Fruit fly (Drosophila melanogaster) whole organism, embryonic: ENCODE data around the gene SKIP.

Source experiments
- ATbp ChIP-seq: fragments of 200-800 bp; sonication (Bioruptor generic); optimal IDR thresholded peaks from 2 replicates; lab custom pipeline; 2017; ENCODE audit warnings: missing biosample characterization, mild to moderate bottlenecking, missing genetic modification characterization, missing genetic modification reagents
- Adf1 ChIP-seq: fragments of 200-800 bp; sonication (Bioruptor generic); IDR thresholded peaks from 2 replicates; pipeline ENCODE4 v1.3.6; 2022; ENCODE audit warnings: missing biosample characterization, missing genetic modification characterization
- Atf6 ChIP-seq: fragments of 200-800 bp; sonication (Bioruptor generic); IDR thresholded peaks from 2 replicates; pipeline ENCODE4 v1.3.6; 2022; ENCODE audit warnings: missing biosample characterization, missing genetic modification characterization
- C15 ChIP-seq: fragments of 200-800 bp; sonication (Bioruptor generic); IDR thresholded peaks from 3 replicates; pipeline ENCODE4 v1.3.6; 2022; ENCODE audit warnings: missing biosample characterization, missing genetic modification characterization
- CG11695 ChIP-seq: fragments of 200-800 bp; sonication (Bioruptor generic); IDR thresholded peaks from 3 replicates; pipeline ENCODE4 v1.3.6; 2022; ENCODE audit warnings: missing biosample characterization, missing genetic modification characterization
- CG13775 ChIP-seq: fragments of 200-800 bp; sonication (Bioruptor generic); optimal IDR thresholded peaks from 3 replicates; lab custom pipeline; 2017; ENCODE audit warnings: missing biosample characterization, mild to moderate bottlenecking, missing genetic modification characterization
- CG13894 ChIP-seq: fragments of 200-800 bp; sonication (Bioruptor generic); optimal IDR thresholded peaks from 3 replicates; lab custom pipeline; 2018; ENCODE audit warnings: missing biosample characterization, mild to moderate bottlenecking, missing genetic modification characterization, moderate library complexity
- CG14014 ChIP-seq: fragments of 200-800 bp; sonication (Bioruptor generic); IDR thresholded peaks from 2 replicates; pipeline ENCODE4 v1.3.6; 2022; ENCODE audit warnings: missing biosample characterization, missing genetic modification characterization
- CG15073 ChIP-seq: fragments of 200-800 bp; sonication (Bioruptor generic); optimal IDR thresholded peaks from 2 replicates; lab custom pipeline; 2016; ENCODE audit warnings: missing biosample characterization, missing genetic modification characterization
- CG15269 ChIP-seq: fragments of 200-800 bp; sonication (Bioruptor generic); optimal IDR thresholded peaks from 2 replicates; lab custom pipeline; 2018; ENCODE audit warnings: missing biosample characterization, mild to moderate bottlenecking, missing genetic modification characterization, moderate library complexity
- CG15479 ChIP-seq: fragments of 200-800 bp; sonication (Bioruptor generic); optimal IDR thresholded peaks from 3 replicates; lab custom pipeline; 2019; ENCODE audit warnings: missing biosample characterization, mild to moderate bottlenecking, missing genetic modification characterization, moderate library complexity
- CG16863 ChIP-seq: fragments of 200-800 bp; sonication (Bioruptor generic); optimal IDR thresholded peaks from 3 replicates; lab custom pipeline; 2016; ENCODE audit warnings: missing biosample characterization, missing genetic modification characterization
- CG1792 ChIP-seq: fragments of 200-800 bp; sonication (Bioruptor generic); optimal IDR thresholded peaks from 2 replicates; lab custom pipeline; 2016; ENCODE audit warnings: missing biosample characterization, missing genetic modification characterization
- CG31365 ChIP-seq: fragments of 200-800 bp; sonication (Bioruptor generic); optimal IDR thresholded peaks from 2 replicates; lab custom pipeline; 2018; ENCODE audit warnings: missing biosample characterization, mild to moderate bottlenecking, missing genetic modification characterization
- CG4707 ChIP-seq: fragments of 200-800 bp; sonication (Bioruptor generic); optimal IDR thresholded peaks from 2 replicates; lab custom pipeline; 2018; ENCODE audit warnings: missing biosample characterization, mild to moderate bottlenecking, missing genetic modification characterization, moderate library complexity
- CG4730 ChIP-seq: fragments of 200-800 bp; sonication (Bioruptor generic); IDR thresholded peaks from 2 replicates; pipeline ENCODE4 v1.3.6; 2022; ENCODE audit warnings: missing biosample characterization, missing genetic modification characterization
- CG6791 ChIP-seq: fragments of 200-800 bp; sonication (Bioruptor generic); IDR thresholded peaks from 3 replicates; pipeline ENCODE4 v1.3.6; 2022; ENCODE audit warnings: missing biosample characterization, missing genetic modification characterization; ENCODE audit not compliant: partially characterized antibody
- CG7745 ChIP-seq: fragments of 200-800 bp; sonication (Bioruptor generic); optimal IDR thresholded peaks from 2 replicates; lab custom pipeline; 2018; ENCODE audit warnings: missing biosample characterization, mild to moderate bottlenecking, missing genetic modification characterization, moderate library complexity
- CG9727 ChIP-seq: fragments of 200-800 bp; sonication (Bioruptor generic); optimal IDR thresholded peaks from 3 replicates; lab custom pipeline; 2017; ENCODE audit warnings: missing biosample characterization, mild to moderate bottlenecking, missing genetic modification characterization
- Chrac-16 ChIP-seq: fragments of 200-800 bp; sonication (Bioruptor generic); optimal IDR thresholded peaks from 3 replicates; lab custom pipeline; 2016; ENCODE audit warnings: missing biosample characterization, missing genetic modification characterization
- CoRest ChIP-seq: fragments of 200-800 bp; sonication (Bioruptor generic); optimal IDR thresholded peaks from 3 replicates; lab custom pipeline; 2018; ENCODE audit warnings: missing biosample characterization, mild to moderate bottlenecking, missing genetic modification characterization, moderate library complexity
- Dbx ChIP-seq: fragments of 200-800 bp; sonication (Bioruptor generic); IDR thresholded peaks from 3 replicates; pipeline ENCODE4 v1.3.6; 2022; ENCODE audit warnings: missing biosample characterization, missing genetic modification characterization
- Dek ChIP-seq: fragments of 200-800 bp; sonication (Bioruptor generic); optimal IDR thresholded peaks from 3 replicates; lab custom pipeline; 2019; ENCODE audit warnings: missing biosample characterization, mild to moderate bottlenecking, missing genetic modification characterization, moderate library complexity
- Dp ChIP-seq: fragments of 200-800 bp; sonication (Bioruptor generic); optimal IDR thresholded peaks from 2 replicates; lab custom pipeline; 2018; ENCODE audit warnings: missing biosample characterization, mild to moderate bottlenecking, missing genetic modification characterization, moderate library complexity
- Gsc ChIP-seq: fragments of 200-800 bp; sonication (Bioruptor generic); IDR thresholded peaks from 2 replicates; pipeline ENCODE4 v1.3.6; 2022; ENCODE audit warnings: missing biosample characterization, missing genetic modification characterization
- MESR4 ChIP-seq: fragments of 200-800 bp; sonication (Bioruptor generic); optimal IDR thresholded peaks from 2 replicates; lab custom pipeline; 2018; ENCODE audit warnings: missing biosample characterization, mild to moderate bottlenecking, missing genetic modification characterization, moderate library complexity
- Med ChIP-seq: fragments of 200-800 bp; sonication (Bioruptor generic); peaks from one replicate; lab custom pipeline; 2016; ENCODE audit warnings: missing biosample characterization, missing genetic modification characterization, mild to moderate bottlenecking, inconsistent platforms, moderate library complexity
- Meics ChIP-seq: fragments of 200-800 bp; sonication (Bioruptor generic); optimal IDR thresholded peaks from 2 replicates; lab custom pipeline; 2017; ENCODE audit warnings: missing biosample characterization, mild to moderate bottlenecking, missing genetic modification characterization
- NK7.1 ChIP-seq: fragments of 200-800 bp; sonication (Bioruptor generic); optimal IDR thresholded peaks from 3 replicates; lab custom pipeline; 2016; ENCODE audit warnings: missing biosample characterization, missing genetic modification characterization
- Nf-YB ChIP-seq: fragments of 200-800 bp; sonication (Bioruptor generic); optimal IDR thresholded peaks from 3 replicates; lab custom pipeline; 2019; ENCODE audit warnings: missing biosample characterization, mild to moderate bottlenecking, missing genetic modification characterization, moderate library complexity
- Nf-YC ChIP-seq: fragments of 200-800 bp; optimal IDR thresholded peaks from 3 replicates; lab custom pipeline; 2019; ENCODE audit warnings: missing biosample characterization, mild to moderate bottlenecking, missing genetic modification characterization, moderate library complexity
- ab ChIP-seq: fragments of 200-800 bp; sonication (Bioruptor generic); optimal IDR thresholded peaks from 2 replicates; lab custom pipeline; 2016; ENCODE audit warnings: missing biosample characterization, missing genetic modification characterization
- amos ChIP-seq: fragments of 200-800 bp; sonication (Bioruptor generic); IDR thresholded peaks from 2 replicates; pipeline ENCODE4 v1.3.6; 2022; ENCODE audit warnings: missing biosample characterization, missing genetic modification characterization; ENCODE audit not compliant: partially characterized antibody
- ara ChIP-seq: fragments of 200-800 bp; sonication (Bioruptor generic); IDR thresholded peaks from 2 replicates; pipeline ENCODE4 v1.3.6; 2022; ENCODE audit warnings: missing biosample characterization, missing genetic modification characterization
- crol ChIP-seq: fragments of 200-800 bp; sonication (Bioruptor generic); IDR thresholded peaks from 2 replicates; pipeline ENCODE4 v1.3.6; 2022; ENCODE audit warnings: missing biosample characterization, missing genetic modification characterization
- da ChIP-seq: fragments of 200-800 bp; sonication (Bioruptor generic); optimal IDR thresholded peaks from 2 replicates; lab custom pipeline; 2016; ENCODE audit warnings: missing biosample characterization, missing genetic modification characterization
- dpn ChIP-seq, 2 experiments: fragments of 200-800 bp; sonication (Bioruptor generic); optimal IDR thresholded peaks; 3 replicates each; lab custom pipeline; 2016; ENCODE audit warnings: missing biosample characterization in 2 of 2, missing genetic modification characterization in 2 of 2
- fd64A ChIP-seq: fragments of 200-800 bp; sonication (Bioruptor generic); optimal IDR thresholded peaks from 3 replicates; lab custom pipeline; 2018; ENCODE audit warnings: missing biosample characterization, mild to moderate bottlenecking, missing genetic modification characterization
- gem ChIP-seq: fragments of 200-800 bp; sonication (Bioruptor generic); optimal IDR thresholded peaks from 2 replicates; lab custom pipeline; 2019; ENCODE audit warnings: missing biosample characterization, mild to moderate bottlenecking, missing genetic modification characterization, moderate library complexity
- lab ChIP-seq: fragments of 200-800 bp; sonication (Bioruptor generic); optimal IDR thresholded peaks from 3 replicates; lab custom pipeline; 2017; ENCODE audit warnings: missing biosample characterization, missing genetic modification characterization, mild to moderate bottlenecking, moderate library complexity, missing genetic modification reagents
- nom ChIP-seq: fragments of 200-800 bp; sonication (Bioruptor generic); optimal IDR thresholded peaks from 2 replicates; lab custom pipeline; 2017; ENCODE audit warnings: missing biosample characterization, missing genetic modification characterization, mild to moderate bottlenecking, moderate library complexity, missing genetic modification reagents
- phol ChIP-seq: fragments of 200-800 bp; sonication (Bioruptor generic); optimal IDR thresholded peaks from 3 replicates; lab custom pipeline; 2018; ENCODE audit warnings: missing biosample characterization, mild to moderate bottlenecking, missing genetic modification characterization, moderate library complexity
- pum ChIP-seq: fragments of 200-800 bp; sonication (Bioruptor generic); optimal IDR thresholded peaks from 2 replicates; lab custom pipeline; 2016; ENCODE audit warnings: missing biosample characterization, missing genetic modification characterization
- sima ChIP-seq: fragments of 200-800 bp; sonication (Bioruptor generic); optimal IDR thresholded peaks from 2 replicates; lab custom pipeline; 2016; ENCODE audit warnings: missing biosample characterization, missing genetic modification characterization
- tll ChIP-seq, 2 experiments: fragments of 200-800 bp in 1 of 2; fragments of >200 bp in 1 of 2; sonication (Bioruptor generic) in 1 of 2; optimal IDR thresholded peaks; 2 replicates each; lab custom pipeline; 2017 to 2019; ENCODE audit warnings: missing biosample characterization in 2 of 2, missing genetic modification characterization in 2 of 2, mild to moderate bottlenecking in 1 of 2, moderate library complexity in 1 of 2
- tx ChIP-seq: fragments of 200-800 bp; sonication (Bioruptor generic); optimal IDR thresholded peaks from 2 replicates; lab custom pipeline; 2016; ENCODE audit warnings: missing biosample characterization, missing genetic modification characterization
- unpg ChIP-seq: fragments of 200-800 bp; sonication (Bioruptor generic); optimal IDR thresholded peaks from 3 replicates; lab custom pipeline; 2018; ENCODE audit warnings: missing biosample characterization, mild to moderate bottlenecking, missing genetic modification characterization, moderate library complexity

SKIP gene

dm6 chr3R:22145425-22146411 lies 12.1 kb downstream of the SKIP start (continued):
- TF ChIP-seq CG31365 (tag; lab: Kevin White, UChicago) (no peak), tll (GFP tag; optimal IDR thresholded peaks at IDR 0.05; lab: Kevin White, UChicago) (peak in 1 of 2 experiments; percentile 81), phol (tag; lab: Kevin White, UChicago) (peak; percentile 85), C15 (GFP tag; lab: Robert Waterston, UW) (no peak; the same call in 2 of the 3 replicates), CG15073 (GFP tag; lab: Kevin White, UChicago) (peak; percentile 44), Nf-YC (tag; lab: Kevin White, UChicago) (peak; percentile 18), amos (no peak), CG9727 (peak; percentile 86), gem (tag; lab: Kevin White, UChicago) (peak; percentile 86), Dbx (GFP tag; lab: Robert Waterston, UW) (no peak), Chrac-16 (GFP tag; lab: Kevin White, UChicago) (peak; percentile 59), crol (GFP tag; lab: Robert Waterston, UW) (no peak), Nf-YB (GFP tag; lab: Kevin White, UChicago) (peak; percentile 57), Med (GFP tag; lab: Kevin White, UChicago) (peak; percentile 97), pum (GFP tag; lab: Kevin White, UChicago) (peak; percentile 75), CG4730 (peak; percentile 80), Adf1 (GFP tag; lab: Robert Waterston, UW) (no peak), CG6791 (GFP tag; lab: Robert Waterston, UW) (no peak), CG7745 (tag; lab: Kevin White, UChicago) (peak; percentile 23), CG4707 (GFP tag; lab: Kevin White, UChicago) (peak; percentile 74), CG13894 (tag; lab: Kevin White, UChicago) (no peak), NK7.1 (GFP tag; lab: Kevin White, UChicago) (peak; percentile 72), ab (GFP tag; lab: Kevin White, UChicago) (peak; percentile 48), Meics (GFP tag; lab: Kevin White, UChicago) (peak; percentile 60), CG11695 (GFP tag; lab: Robert Waterston, UW) (peak; percentile 70; the same call in 2 of the 3 replicates), Dek (tag; lab: Kevin White, UChicago) (no peak), unpg (GFP tag; lab: Kevin White, UChicago) (peak; percentile 72), CG15269 (tag; lab: Kevin White, UChicago) (peak; percentile 54), Atf6 (GFP tag; lab: Robert Waterston, UW) (peak; percentile 45; the same call in 1 of the 2 replicates), ara (GFP tag; lab: Robert Waterston, UW) (peak; percentile 92), sima (GFP tag; lab: Kevin White, UChicago) (peak; percentile 46), tx (GFP tag; lab: Kevin White, UChicago) (peak; percentile 66), CG15479 (peak; percentile 79), MESR4 (GFP tag; lab: Kevin White, UChicago) (no peak), CoRest (tag; lab: Kevin White, UChicago) (peak; percentile 79), da (GFP tag; lab: Kevin White, UChicago) (peak; percentile 22), CG14014 (GFP tag; lab: Robert Waterston, UW) (peak; percentile 61; the same call in 1 of the 2 replicates), Gsc (peak; percentile 67), CG16863 (GFP tag; lab: Kevin White, UChicago) (peak; percentile 56), dpn (GFP tag; optimal IDR thresholded peaks at IDR 0.05; lab: Kevin White, UChicago) (peak; percentile 61 to 80), nom (GFP tag; lab: Kevin White, UChicago) (no peak), lab (peak; percentile 56), CG13775 (GFP tag; lab: Kevin White, UChicago) (peak; percentile 57), ATbp (GFP tag; lab: Kevin White, UChicago) (peak; percentile 76), CG1792 (GFP tag; lab: Kevin White, UChicago) (peak; percentile 48), Dp (GFP tag; lab: Kevin White, UChicago) (no peak), fd64A (peak; percentile 85)
